Fruit fly (Drosophila melanogaster) whole organism, wandering third instar larva: ENCODE measurements around the gene CG2701.

Source experiments
- Abd-B ChIP-seq: fragments of >200 bp; optimal IDR thresholded peaks from 2 replicates; lab custom pipeline; 2017; ENCODE audit warnings: missing biosample characterization, missing genetic modification characterization
- CG32264 ChIP-seq: fragments of 200-800 bp; sonication (Bioruptor generic); optimal IDR thresholded peaks from 2 replicates; lab custom pipeline; 2016; ENCODE audit warnings: missing biosample characterization, missing genetic modification characterization
- CG9705 ChIP-seq: fragments of 200-800 bp; sonication (Bioruptor generic); optimal IDR thresholded peaks from 2 replicates; lab custom pipeline; 2018; ENCODE audit warnings: missing biosample characterization, mild to moderate bottlenecking, missing genetic modification characterization
- CrebA ChIP-seq: fragments of 200-800 bp; sonication (Bioruptor generic); optimal IDR thresholded peaks from 2 replicates; lab custom pipeline; 2016; ENCODE audit warnings: missing biosample characterization, mild to moderate bottlenecking, missing genetic modification characterization, borderline replicate concordance
- Dfd ChIP-seq: fragments of >200 bp; optimal IDR thresholded peaks from 2 replicates; lab custom pipeline; 2017; ENCODE audit warnings: missing biosample characterization, missing genetic modification characterization
- Dif ChIP-seq: fragments of 200-275, 200-300 bp; sonication (Bioruptor generic); optimal IDR thresholded peaks from 2 replicates; lab custom pipeline; 2018; ENCODE audit warnings: missing biosample characterization, missing genetic modification characterization; ENCODE audit not compliant: partially characterized antibody
- GATAd ChIP-seq: sonication (Bioruptor generic); optimal IDR thresholded peaks from 2 replicates; lab custom pipeline; 2016; ENCODE audit warnings: missing biosample characterization, missing genetic modification characterization
- HLH106 ChIP-seq: fragments of 200-800 bp; optimal IDR thresholded peaks from 3 replicates; lab custom pipeline; 2019; ENCODE audit warnings: missing biosample characterization, mild to moderate bottlenecking, missing genetic modification characterization, moderate library complexity
- Hnf4 ChIP-seq: fragments of 200-800 bp; sonication (Bioruptor generic); optimal IDR thresholded peaks from 2 replicates; lab custom pipeline; 2016; ENCODE audit warnings: missing biosample characterization, mild to moderate bottlenecking, missing genetic modification characterization
- Hr78 ChIP-seq: fragments of >200 bp; optimal IDR thresholded peaks from 2 replicates; lab custom pipeline; 2017; ENCODE audit warnings: missing biosample characterization, missing genetic modification characterization
- Hr83 ChIP-seq: fragments of 200-300 bp; sonication (Bioruptor generic); optimal IDR thresholded peaks from 2 replicates; lab custom pipeline; 2016; ENCODE audit warnings: missing biosample characterization, mild to moderate bottlenecking, missing genetic modification characterization, moderate library complexity; ENCODE audit not compliant: poor library complexity, severe bottlenecking
- Jra ChIP-seq: sonication (Bioruptor generic); optimal IDR thresholded peaks from 2 replicates; lab custom pipeline; 2016; ENCODE audit warnings: missing biosample characterization, missing genetic modification characterization
- Mio ChIP-seq: sonication (Bioruptor generic); optimal IDR thresholded peaks from 2 replicates; lab custom pipeline; 2016; ENCODE audit warnings: missing biosample characterization, missing genetic modification characterization
- Myc ChIP-seq: fragments of >200 bp; optimal IDR thresholded peaks from 2 replicates; lab custom pipeline; 2017
- N ChIP-seq: fragments of >200 bp; optimal IDR thresholded peaks from 2 replicates; lab custom pipeline; 2018; ENCODE audit warnings: missing biosample characterization, missing external identifiers, missing genetic modification characterization
- OdsH ChIP-seq: fragments of 200-800 bp; sonication (Bioruptor generic); optimal IDR thresholded peaks from 2 replicates; lab custom pipeline; 2016; ENCODE audit warnings: missing biosample characterization, mild to moderate bottlenecking, missing genetic modification characterization
- Rel ChIP-seq, 2 experiments: fragments of 200-800 bp; sonication (Bioruptor generic) in 1 of 2; optimal IDR thresholded peaks; 2 replicates in 1 of 2; 3 replicates in 1 of 2; lab custom pipeline; 2016 to 2019; ENCODE audit warnings: mild to moderate bottlenecking in 2 of 2, missing biosample characterization in 2 of 2, missing genetic modification characterization in 2 of 2, moderate library complexity in 1 of 2
- Sp1 ChIP-seq: fragments of 200-800 bp; sonication (Bioruptor generic); optimal IDR thresholded peaks from 3 replicates; lab custom pipeline; 2019; ENCODE audit warnings: missing biosample characterization, mild to moderate bottlenecking, missing genetic modification characterization, moderate library complexity
- Vsx2 ChIP-seq: fragments of 200-300, 225-300 bp; sonication (Bioruptor generic); optimal IDR thresholded peaks from 2 replicates; lab custom pipeline; 2018; ENCODE audit warnings: missing biosample characterization, missing genetic modification characterization; ENCODE audit not compliant: partially characterized antibody
- br ChIP-seq: fragments of 200-800 bp; sonication (Bioruptor generic); optimal IDR thresholded peaks from 2 replicates; lab custom pipeline; 2016; ENCODE audit warnings: missing biosample characterization, missing genetic modification characterization
- brk ChIP-seq: fragments of 200-800 bp; sonication (Bioruptor generic); optimal IDR thresholded peaks from 2 replicates; lab custom pipeline; 2016; ENCODE audit warnings: missing biosample characterization, mild to moderate bottlenecking, missing genetic modification characterization
- dl ChIP-seq, 2 experiments: fragments of 175-275, 200-275 bp in 1 of 2; fragments of 200-275 bp in 1 of 2; sonication (Bioruptor generic); optimal IDR thresholded peaks; lab custom pipeline; 2018; ENCODE audit warnings: mild to moderate bottlenecking in 2 of 2, missing biosample characterization in 2 of 2, missing genetic modification characterization in 2 of 2, moderate library complexity in 2 of 2; ENCODE audit not compliant: partially characterized antibody in 2 of 2, insufficient read depth in 1 of 2
- dmrt93B ChIP-seq: fragments of 200-800 bp; sonication (Bioruptor generic); optimal IDR thresholded peaks from 2 replicates; lab custom pipeline; 2018; ENCODE audit warnings: missing biosample characterization, mild to moderate bottlenecking, missing genetic modification characterization
- dsf ChIP-seq: sonication (Bioruptor generic); optimal IDR thresholded peaks from 2 replicates; lab custom pipeline; 2016; ENCODE audit warnings: missing biosample characterization, missing genetic modification characterization, borderline replicate concordance
- ey ChIP-seq: fragments of 200-800 bp; sonication (Bioruptor generic); optimal IDR thresholded peaks from 2 replicates; lab custom pipeline; 2016; ENCODE audit warnings: missing biosample characterization, missing genetic modification characterization
- foxo ChIP-seq, 2 experiments: fragments of 200-800 bp; sonication (Bioruptor generic); optimal IDR thresholded peaks; 2 replicates in 1 of 2; 3 replicates in 1 of 2; lab custom pipeline; 2016 to 2017; ENCODE audit warnings: missing biosample characterization in 2 of 2, missing genetic modification characterization in 2 of 2
- fru ChIP-seq: fragments of 200-800 bp; sonication (Bioruptor generic); optimal IDR thresholded peaks from 3 replicates; lab custom pipeline; 2016; ENCODE audit warnings: missing biosample characterization, mild to moderate bottlenecking, missing genetic modification characterization
- h ChIP-seq: fragments of 200-800 bp; sonication (Bioruptor generic); optimal IDR thresholded peaks from 3 replicates; lab custom pipeline; 2016; ENCODE audit warnings: missing biosample characterization, mild to moderate bottlenecking, missing genetic modification characterization
- jim ChIP-seq: fragments of 175-275, 200-325 bp; sonication (Bioruptor generic); optimal IDR thresholded peaks from 2 replicates; lab custom pipeline; 2016; ENCODE audit warnings: missing biosample characterization, mild to moderate bottlenecking, missing genetic modification characterization
- lola ChIP-seq: fragments of >200 bp; optimal IDR thresholded peaks from 2 replicates; lab custom pipeline; 2017; ENCODE audit warnings: missing biosample characterization, missing genetic modification characterization
- pan ChIP-seq: fragments of >200 bp; optimal IDR thresholded peaks from 2 replicates; lab custom pipeline; 2017
- psq ChIP-seq: fragments of 200-800 bp; sonication (Bioruptor generic); optimal IDR thresholded peaks from 3 replicates; lab custom pipeline; 2017; ENCODE audit warnings: missing biosample characterization, mild to moderate bottlenecking, missing genetic modification characterization, moderate library complexity
- rgr ChIP-seq: fragments of 200-800 bp; sonication (Bioruptor generic); optimal IDR thresholded peaks from 3 replicates; lab custom pipeline; 2016; ENCODE audit warnings: missing biosample characterization, mild to moderate bottlenecking, missing genetic modification characterization
- sage ChIP-seq: fragments of 200-800 bp; sonication (Bioruptor generic); optimal IDR thresholded peaks from 2 replicates; lab custom pipeline; 2016; ENCODE audit warnings: missing biosample characterization, mild to moderate bottlenecking, missing genetic modification characterization
- sv ChIP-seq: fragments of 200-800 bp; sonication (Bioruptor generic); optimal IDR thresholded peaks from 3 replicates; lab custom pipeline; 2016; ENCODE audit warnings: missing biosample characterization, missing genetic modification characterization
- tai ChIP-seq: sonication (Bioruptor generic); optimal IDR thresholded peaks from 2 replicates; lab custom pipeline; 2016; ENCODE audit warnings: missing biosample characterization, missing genetic modification characterization
- usp ChIP-seq: fragments of >200 bp; optimal IDR thresholded peaks from 2 replicates; lab custom pipeline; 2017; ENCODE audit warnings: missing biosample characterization, missing genetic modification characterization
- woc ChIP-seq: sonication (Bioruptor generic); optimal IDR thresholded peaks from 2 replicates; lab custom pipeline; 2016; ENCODE audit warnings: missing biosample characterization, mild to moderate bottlenecking, missing genetic modification characterization

CG2701 gene

dm6 chrX:2744042-2744441, 23.9 kb upstream of the CG2701 start, which contains the start of gene Syx4:
Gene Syx4, minus strand, starts transcription at chrX:2744076.
- TF ChIP-seq Vsx2 (no peak), lola (GFP tag; lab: Kevin White, UChicago) (no peak), pan (no peak), brk (GFP tag; lab: Kevin White, UChicago) (peak; percentile 66), HLH106 (tag; lab: Kevin White, UChicago) (peak; percentile 84), jim (GFP tag; lab: Kevin White, UChicago) (no peak), usp (no peak), Sp1 (GFP tag; lab: Kevin White, UChicago) (peak; percentile 82), ey (GFP tag; lab: Kevin White, UChicago) (peak; percentile 92), CG9705 (GFP tag; lab: Kevin White, UChicago) (no peak), Myc (lab: Kevin White, UChicago) (no peak), sv (GFP tag; lab: Kevin White, UChicago) (peak; percentile 82), Dif (GFP tag; lab: Kevin White, UChicago) (no peak), psq (GFP tag; lab: Kevin White, UChicago) (peak; percentile 81), sage (GFP tag; lab: Kevin White, UChicago) (peak; percentile 78), Rel (GFP tag; optimal IDR thresholded peaks at IDR 0.05; lab: Kevin White, UChicago) (peak; percentile 69), Rel (tag; optimal IDR thresholded peaks at IDR 0.05; lab: Kevin White, UChicago) (peak; percentile 44), dl (GFP tag; optimal IDR thresholded peaks at IDR 0.05; lab: Kevin White, UChicago; ENCODE audit: insufficient read depth in 1 of 2, partially characterized antibody in 2 of 2) (no peak), Hr78 (GFP tag; lab: Kevin White, UChicago) (no peak), Jra (GFP tag; lab: Kevin White, UChicago) (peak; percentile 66), foxo (GFP tag; optimal IDR thresholded peaks at IDR 0.05; lab: Kevin White, UChicago) (peak; percentile 81 to 91), fru (GFP tag; lab: Kevin White, UChicago) (peak; percentile 88), Mio (GFP tag; lab: Kevin White, UChicago) (peak; percentile 67), Dfd (GFP tag; lab: Kevin White, UChicago) (no peak), CG32264 (GFP tag; lab: Kevin White, UChicago) (peak; percentile 79), OdsH (GFP tag; lab: Kevin White, UChicago) (peak; percentile 88), br (GFP tag; lab: Kevin White, UChicago) (peak; percentile 87), Abd-B (GFP tag; lab: Kevin White, UChicago) (no peak), N (GFP tag; lab: Kevin White, UChicago) (no peak), dsf (GFP tag; lab: Kevin White, UChicago) (peak; percentile 31), Hnf4 (GFP tag; lab: Kevin White, UChicago) (peak; percentile 89), h (GFP tag; lab: Kevin White, UChicago) (peak; percentile 91), Hr83 (GFP tag; lab: Kevin White, UChicago) (peak; percentile 40), GATAd (GFP tag; lab: Kevin White, UChicago) (no peak), woc (GFP tag; lab: Kevin White, UChicago) (peak; percentile 73), tai (GFP tag; lab: Kevin White, UChicago) (peak; percentile 71), CrebA (GFP tag; lab: Kevin White, UChicago) (no peak), dmrt93B (GFP tag; lab: Kevin White, UChicago) (peak; percentile 67), rgr (peak; percentile 95)

dm6 chrX:2743601-2744000, 23.5 kb upstream of the CG2701 start:
- TF ChIP-seq Dif (GFP tag; lab: Kevin White, UChicago): peak; percentile 31
- no peak for TF ChIP-seq lola (GFP tag; lab: Kevin White, UChicago)

- TF ChIP-seq sv (GFP tag; lab: Kevin White, UChicago) (peak; percentile 62), N (GFP tag; lab: Kevin White, UChicago) (no peak), h (GFP tag; lab: Kevin White, UChicago) (peak; percentile 72), Hr78 (GFP tag; lab: Kevin White, UChicago) (no peak), Jra (GFP tag; lab: Kevin White, UChicago) (no peak), brk (GFP tag; lab: Kevin White, UChicago) (no peak), dl (GFP tag; optimal IDR thresholded peaks at IDR 0.05; lab: Kevin White, UChicago; ENCODE audit: insufficient read depth in 1 of 2, partially characterized antibody in 2 of 2) (no peak), psq (GFP tag; lab: Kevin White, UChicago) (peak; percentile 31), Abd-B (GFP tag; lab: Kevin White, UChicago) (no peak), sage (GFP tag; lab: Kevin White, UChicago) (no peak), tai (GFP tag; lab: Kevin White, UChicago) (no peak), foxo (GFP tag; optimal IDR thresholded peaks at IDR 0.05; lab: Kevin White, UChicago) (peak in 1 of 2 experiments; percentile 75), br (GFP tag; lab: Kevin White, UChicago) (peak; percentile 54), Hnf4 (GFP tag; lab: Kevin White, UChicago) (no peak), ey (GFP tag; lab: Kevin White, UChicago) (peak; percentile 56), HLH106 (tag; lab: Kevin White, UChicago) (no peak), fru (GFP tag; lab: Kevin White, UChicago) (peak; percentile 55), Myc (lab: Kevin White, UChicago) (no peak), CrebA (GFP tag; lab: Kevin White, UChicago) (no peak), OdsH (GFP tag; lab: Kevin White, UChicago) (peak; percentile 54), dsf (GFP tag; lab: Kevin White, UChicago) (no peak), Mio (GFP tag; lab: Kevin White, UChicago) (no peak), rgr (peak; percentile 70), Dfd (GFP tag; lab: Kevin White, UChicago) (no peak)
Measured at dm6 chrX:2743020-2743419, 22.9 kb upstream of the CG2701 start.
